Fruit fly (Drosophila melanogaster): Measurements from ENCODE around the gene CG42558.

DNA sequence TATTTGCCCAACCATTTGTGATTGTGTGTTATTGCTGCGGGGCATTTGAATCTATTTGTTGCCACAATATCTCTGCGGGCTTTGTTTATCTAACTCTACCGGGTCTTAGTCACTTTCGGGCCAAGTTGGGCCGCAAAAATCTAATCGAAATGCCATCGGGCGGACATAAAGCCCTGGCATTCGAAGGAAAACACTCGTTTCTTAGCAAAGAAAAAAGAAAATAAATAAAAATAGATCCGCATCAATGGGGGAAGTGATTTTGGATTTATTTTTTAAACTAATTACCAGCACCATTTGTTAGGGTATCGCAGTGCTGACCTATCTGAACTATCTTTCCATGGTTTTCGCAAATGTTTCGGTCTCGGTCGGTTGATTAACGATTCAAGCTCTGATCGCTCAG is 34.5 kb upstream of the CG42558 start:
- TF ChIP-seq Pif1A (GFP tag; optimal IDR thresholded peaks at IDR 0.05), result no peak
- TF ChIP-seq CG17806 (tag; optimal IDR thresholded peaks at IDR 0.05), result no peak

Data from whole organism, pupa.